Fruit fly (Drosophila melanogaster): ENCODE results near the gene CG14109.
A peak's percentile ranks its signal among the peaks of the same experiment; 100 is the strongest.

Gene CG14109

DNA sequence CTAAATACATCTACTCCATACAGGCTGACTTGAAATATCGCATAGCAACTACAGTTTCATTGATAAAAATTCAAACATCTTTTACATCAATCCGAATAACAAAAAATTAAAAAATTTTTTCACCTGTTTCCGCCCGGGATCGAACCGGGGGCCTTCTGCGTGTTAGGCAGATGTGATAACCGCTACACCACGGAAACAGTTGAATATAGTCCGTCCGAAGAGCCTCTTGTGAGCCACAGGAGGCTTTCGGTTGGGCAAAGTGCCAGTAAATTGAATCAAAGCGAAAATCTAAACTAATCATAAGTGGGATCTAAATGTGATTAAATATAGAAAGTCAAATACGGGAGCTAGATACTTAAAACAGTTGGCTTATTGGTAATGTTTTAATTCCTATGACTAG lies 7.2 kb upstream of the CG14109 start (continued):
- TF ChIP-seq ap (GFP tag; IDR thresholded peaks at IDR 0.05) (no peak), CG42726 (GFP tag; IDR thresholded peaks at IDR 0.05; ENCODE audit: partially characterized antibody) (peak; percentile 60; the same call in 1 of the 2 replicates), CG13296 (GFP tag; optimal IDR thresholded peaks at IDR 0.05) (no peak), Lhr (GFP tag; optimal IDR thresholded peaks at IDR 0.05) (no peak), CG13287 (GFP tag; IDR thresholded peaks at IDR 0.05; ENCODE audit: partially characterized antibody) (peak; percentile 31; the same call in 1 of the 2 replicates), CG6689 (GFP tag; IDR thresholded peaks at IDR 0.05) (no peak), CG15479 (GFP tag; optimal IDR thresholded peaks at IDR 0.05) (no peak), vnd (GFP tag; IDR thresholded peaks at IDR 0.05; ENCODE audit: partially characterized antibody) (peak; percentile 57; the same call in 2 of the 3 replicates), CG14860 (GFP tag; IDR thresholded peaks at IDR 0.05; ENCODE audit: partially characterized antibody) (peak; percentile 66), seq (GFP tag; IDR thresholded peaks at IDR 0.05) (no peak), Neu2 (GFP tag; optimal IDR thresholded peaks at IDR 0.05; ENCODE audit: borderline replicate concordance) (no peak), CG9609 (GFP tag; optimal IDR thresholded peaks at IDR 0.05) (no peak), h (optimal IDR thresholded peaks at IDR 0.05) (no peak), CG12769 (tag; optimal IDR thresholded peaks at IDR 0.05) (no peak), kni (GFP tag; optimal IDR thresholded peaks at IDR 0.05) (no peak), sqz (GFP tag; optimal IDR thresholded peaks at IDR 0.05) (no peak), CG6654 (GFP tag; optimal IDR thresholded peaks at IDR 0.05) (no peak), gro (GFP tag; optimal IDR thresholded peaks at IDR 0.05) (no peak), CG9876 (GFP tag; optimal IDR thresholded peaks at IDR 0.05) (no peak), Hr51 (GFP tag; optimal IDR thresholded peaks at IDR 0.05) (no peak), da (GFP tag; optimal IDR thresholded peaks at IDR 0.05) (no peak), B-H2 (GFP tag; optimal IDR thresholded peaks at IDR 0.05) (no peak), shn (GFP tag; optimal IDR thresholded peaks at IDR 0.05) (no peak), CG11085 (GFP tag; IDR thresholded peaks at IDR 0.05) (no peak), CG16813 (GFP tag; IDR thresholded peaks at IDR 0.05; ENCODE audit: partially characterized antibody) (peak; percentile 72), tin (GFP tag; optimal IDR thresholded peaks at IDR 0.05) (no peak), Max (GFP tag; optimal IDR thresholded peaks at IDR 0.05) (no peak), CG4424 (GFP tag; optimal IDR thresholded peaks at IDR 0.05) (no peak), C15 (GFP tag; IDR thresholded peaks at IDR 0.05) (no peak), repo (GFP tag; optimal IDR thresholded peaks at IDR 0.05) (no peak), nerfin-2 (GFP tag; IDR thresholded peaks at IDR 0.05; ENCODE audit: partially characterized antibody) (peak; percentile 78), ara (GFP tag; IDR thresholded peaks at IDR 0.05) (no peak), Bgb (GFP tag; IDR thresholded peaks at IDR 0.05; ENCODE audit: partially characterized antibody) (peak; percentile 78), pnt (GFP tag; optimal IDR thresholded peaks at IDR 0.05) (no peak), sd (tag; optimal IDR thresholded peaks at IDR 0.05) (no peak), YL-1 (GFP tag; optimal IDR thresholded peaks at IDR 0.05) (no peak), CG10147 (GFP tag; optimal IDR thresholded peaks at IDR 0.05) (no peak), CG16815 (GFP tag; optimal IDR thresholded peaks at IDR 0.05) (no peak), CG12659 (GFP tag; optimal IDR thresholded peaks at IDR 0.05) (no peak), Bdp1 (GFP tag; optimal IDR thresholded peaks at IDR 0.05) (peak; percentile 99), Xbp1 (GFP tag; optimal IDR thresholded peaks at IDR 0.05) (no peak), tgo (GFP tag; IDR thresholded peaks at IDR 0.05) (no peak), Scr (GFP tag; IDR thresholded peaks at IDR 0.05; ENCODE audit: partially characterized antibody) (peak; percentile 56), CG31224 (GFP tag; IDR thresholded peaks at IDR 0.05) (no peak), crp (GFP tag; optimal IDR thresholded peaks at IDR 0.05) (no peak), Stat92E (GFP tag; optimal IDR thresholded peaks at IDR 0.05) (no peak), CG17361 (GFP tag; IDR thresholded peaks at IDR 0.05) (no peak), CG7963 (GFP tag; IDR thresholded peaks at IDR 0.05; ENCODE audit: partially characterized antibody) (peak; percentile 72), Chrac-16 (GFP tag; optimal IDR thresholded peaks at IDR 0.05) (no peak), hb (GFP tag; IDR thresholded peaks at IDR 0.05; ENCODE audit: partially characterized antibody) (peak; percentile 43; the same call in 1 of the 3 replicates)
